Worm (Caenorhabditis elegans): ENCODE data around the gene C01F6.14.

ce11 chrIV:9150175-9150574, 46.3 kb upstream of the C01F6.14 start, which contains the start of gene F23B2.7:
- TF ChIP-seq flh-1 (GFP tag; optimal IDR thresholded peaks at IDR 0.05) (no peak), nhr-28 (tag; optimal IDR thresholded peaks at IDR 0.05) (no peak), lin-32 (GFP tag; optimal IDR thresholded peaks at IDR 0.05) (no peak), elt-3 (tag; optimal IDR thresholded peaks at IDR 0.05) (no peak), pha-4 (tag; optimal IDR thresholded peaks at IDR 0.05) (no peak), lsy-2 (tag; optimal IDR thresholded peaks at IDR 0.05) (no peak), snpc-4 (tag; optimal IDR thresholded peaks at IDR 0.05) (no peak), unc-39 (tag; optimal IDR thresholded peaks at IDR 0.05) (no peak), nhr-237 (tag; optimal IDR thresholded peaks at IDR 0.05) (no peak), mep-1 (tag; optimal IDR thresholded peaks at IDR 0.05) (no peak), lin-13 (tag; optimal IDR thresholded peaks at IDR 0.05) (no peak)
